Worm (Caenorhabditis elegans): ENCODE results near the gene Y39A1A.21.

DNA sequence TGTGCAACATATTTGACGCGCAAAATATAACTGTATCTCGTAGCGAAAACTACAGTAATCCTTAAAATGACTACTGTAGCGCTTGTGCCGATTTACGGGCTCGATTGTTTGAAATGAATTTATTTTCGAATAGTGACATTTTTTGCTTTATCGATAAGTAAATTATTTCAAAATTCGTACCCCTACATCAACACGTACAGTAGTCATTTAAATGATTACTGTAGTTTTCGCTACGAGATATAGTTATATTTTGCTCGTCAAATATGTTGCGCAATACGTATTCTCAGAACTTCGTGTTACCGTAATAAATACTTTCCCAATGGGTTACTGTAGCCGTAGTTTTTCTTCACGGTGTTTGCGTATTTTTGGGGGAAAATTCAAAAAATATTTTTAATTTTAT, 54.0 kb downstream of the Y39A1A.21 start:
- TF ChIP-seq ref-1 (GFP tag; conservative IDR thresholded peaks at IDR 0.05) = no peak
- no peak for TF ChIP-seq klf-2 (GFP tag; conservative IDR thresholded peaks at IDR 0.05)
- no peak for TF ChIP-seq T22C8.4 (GFP tag; IDR thresholded peaks at IDR 0.05)
- no peak for TF ChIP-seq flt-1 (GFP tag; IDR thresholded peaks at IDR 0.05)
- TF ChIP-seq ztf-23 (GFP tag; IDR thresholded peaks at IDR 0.05) = no peak
- TF ChIP-seq tab-1 (GFP tag; IDR thresholded peaks at IDR 0.05) = no peak
- TF ChIP-seq med-1 (GFP tag; optimal IDR thresholded peaks at IDR 0.05; ENCODE audit: insufficient read depth) = no peak
